Fruit fly (Drosophila melanogaster) whole organism, pupa: ENCODE data around the gene CG34250.
A peak's percentile ranks its signal among the peaks of the same experiment; 100 is the strongest.

Source experiments
- CG10348 ChIP-seq: fragments of 200-800 bp; sonication (Bioruptor generic); IDR thresholded peaks from 2 replicates; pipeline ENCODE4 v1.3.6; 2022; ENCODE audit warnings: missing biosample characterization, missing genetic modification characterization
- CG12605 ChIP-seq: fragments of 200-800 bp; sonication (Bioruptor generic); IDR thresholded peaks from 2 replicates; pipeline ENCODE4 v1.3.6; 2022; ENCODE audit warnings: missing biosample characterization, missing genetic modification characterization
- CG13204 ChIP-seq: fragments of 200-800 bp; sonication (Bioruptor generic); optimal IDR thresholded peaks from 2 replicates; lab custom pipeline; 2018; ENCODE audit warnings: missing biosample characterization, mild to moderate bottlenecking, missing genetic modification characterization, moderate library complexity
- CG14655 ChIP-seq: fragments of 200-800 bp; sonication (Bioruptor generic); optimal IDR thresholded peaks from 3 replicates; lab custom pipeline; 2017; ENCODE audit warnings: mild to moderate bottlenecking, missing biosample characterization, missing genetic modification reagents, missing genetic modification characterization
- CG15710 ChIP-seq: fragments of 200-800 bp; sonication (Bioruptor generic); optimal IDR thresholded peaks from 2 replicates; lab custom pipeline; 2018; ENCODE audit warnings: missing biosample characterization, mild to moderate bottlenecking, missing genetic modification characterization, moderate library complexity
- CG17806 ChIP-seq: fragments of 200-800 bp; sonication (Bioruptor generic); optimal IDR thresholded peaks from 2 replicates; lab custom pipeline; 2018; ENCODE audit warnings: missing biosample characterization, mild to moderate bottlenecking, missing genetic modification characterization, moderate library complexity
- CG32121 ChIP-seq: fragments of 200-800 bp; sonication (Bioruptor generic); IDR thresholded peaks from 2 replicates; pipeline ENCODE4 v1.3.6; 2022; ENCODE audit warnings: missing biosample characterization, missing genetic modification characterization
- CG34367 ChIP-seq: fragments of 200-800 bp; sonication (Bioruptor generic); optimal IDR thresholded peaks from 2 replicates; lab custom pipeline; 2018; ENCODE audit warnings: missing biosample characterization, mild to moderate bottlenecking, missing genetic modification characterization
- CG4496 ChIP-seq: fragments of 200-800 bp; sonication (Bioruptor generic); IDR thresholded peaks from 3 replicates; pipeline ENCODE4 v1.3.6; 2022; ENCODE audit warnings: missing biosample characterization, missing genetic modification characterization
- CG8159 ChIP-seq: fragments of 200-800 bp; sonication (Bioruptor generic); optimal IDR thresholded peaks from 3 replicates; lab custom pipeline; 2018; ENCODE audit warnings: missing biosample characterization, mild to moderate bottlenecking, missing genetic modification characterization, moderate library complexity
- CG8301 ChIP-seq: fragments of 200-800 bp; sonication (Bioruptor generic); optimal IDR thresholded peaks from 2 replicates; lab custom pipeline; 2018; ENCODE audit warnings: missing biosample characterization, mild to moderate bottlenecking, missing genetic modification characterization
- CG9948 ChIP-seq: fragments of 200-800 bp; sonication (Bioruptor generic); optimal IDR thresholded peaks from 2 replicates; lab custom pipeline; 2018; ENCODE audit warnings: missing biosample characterization, mild to moderate bottlenecking, missing genetic modification characterization, moderate library complexity
- D1 ChIP-seq: fragments of 200-800 bp; sonication (Bioruptor generic); optimal IDR thresholded peaks from 2 replicates; lab custom pipeline; 2018; ENCODE audit warnings: missing biosample characterization, mild to moderate bottlenecking, missing genetic modification characterization, moderate library complexity
- EcR ChIP-seq: fragments of 200-800 bp; sonication (Bioruptor generic); optimal IDR thresholded peaks from 3 replicates; lab custom pipeline; 2019; ENCODE audit warnings: missing biosample characterization, missing genetic modification characterization, mild to moderate bottlenecking, moderate library complexity, missing genetic modification reagents
- Ets98B ChIP-seq: fragments of 200-800 bp; sonication (Bioruptor generic); IDR thresholded peaks from 2 replicates; pipeline ENCODE4 v1.3.6; 2022; ENCODE audit warnings: missing biosample characterization, missing genetic modification characterization
- Pif1A ChIP-seq: fragments of 200-800 bp; sonication (Bioruptor generic); optimal IDR thresholded peaks from 3 replicates; lab custom pipeline; 2016; ENCODE audit warnings: missing biosample characterization, missing genetic modification characterization
- Pif1B ChIP-seq: fragments of 200-800 bp; sonication (Bioruptor generic); optimal IDR thresholded peaks from 3 replicates; lab custom pipeline; 2016; ENCODE audit warnings: missing biosample characterization, missing genetic modification characterization
- Snoo ChIP-seq: fragments of 200-800 bp; sonication (Bioruptor generic); optimal IDR thresholded peaks from 3 replicates; lab custom pipeline; 2017; ENCODE audit warnings: missing biosample characterization, mild to moderate bottlenecking, missing genetic modification characterization, inconsistent platforms
- fd96Ca ChIP-seq: fragments of 200-800 bp; sonication (Bioruptor generic); IDR thresholded peaks from 3 replicates; pipeline ENCODE4 v1.3.6; 2022; ENCODE audit warnings: missing biosample characterization, missing genetic modification characterization
- gl ChIP-seq: fragments of 200-800 bp; sonication (Bioruptor generic); optimal IDR thresholded peaks from 2 replicates; lab custom pipeline; 2018; ENCODE audit warnings: missing biosample characterization, mild to moderate bottlenecking, missing genetic modification characterization
- rn ChIP-seq: fragments of 200-800 bp; sonication (Bioruptor generic); IDR thresholded peaks from 2 replicates; pipeline ENCODE4 v1.3.6; 2022; ENCODE audit warnings: missing biosample characterization, missing genetic modification characterization

Gene CG34250

dm6 chr3L:17513893-17514616, 38.0 kb downstream of the CG34250 start, which contains the start of the genes U4-U6-60K and CG7564:
TSS of gene U4-U6-60K (minus strand) at chr3L:17513912.
TSS of gene CG7564 (plus strand) at chr3L:17514298.
- TF ChIP-seq CG8301 (tag; lab: Kevin White, UChicago) (no peak), CG8159 (tag; lab: Kevin White, UChicago) (peak; percentile 46), Snoo (tag; lab: Kevin White, UChicago) (peak; percentile 54), EcR (GFP tag; lab: Kevin White, UChicago) (no peak), CG10348 (GFP tag; lab: Robert Waterston, UW) (no peak), Ets98B (GFP tag; lab: Robert Waterston, UW) (0 out of 2 replicates have a peak, but pooled peaks have one; percentile 19), Pif1B (GFP tag; lab: Kevin White, UChicago) (peak; percentile 11), CG34367 (tag; lab: Kevin White, UChicago) (peak; percentile 26), CG14655 (GFP tag; lab: Kevin White, UChicago) (no peak), CG32121 (GFP tag; lab: Robert Waterston, UW) (no peak), CG4496 (no peak), CG9948 (tag; lab: Kevin White, UChicago) (peak; percentile 31), gl (tag; lab: Kevin White, UChicago) (no peak), Pif1A (GFP tag; lab: Kevin White, UChicago) (no peak), CG17806 (no peak), fd96Ca (GFP tag; lab: Robert Waterston, UW) (no peak; the same call in 2 of the 3 replicates), CG13204 (GFP tag; lab: Kevin White, UChicago) (no peak), CG12605 (GFP tag; lab: Robert Waterston, UW) (no peak), CG15710 (peak; percentile 44), D1 (tag; lab: Kevin White, UChicago) (no peak), rn (GFP tag; lab: Robert Waterston, UW) (no peak)
